Fruit fly (Drosophila melanogaster): ENCODE data around the gene bcn92.
A peak's percentile ranks its signal among the peaks of the same experiment; 100 is the strongest.

Gene bcn92

DNA sequence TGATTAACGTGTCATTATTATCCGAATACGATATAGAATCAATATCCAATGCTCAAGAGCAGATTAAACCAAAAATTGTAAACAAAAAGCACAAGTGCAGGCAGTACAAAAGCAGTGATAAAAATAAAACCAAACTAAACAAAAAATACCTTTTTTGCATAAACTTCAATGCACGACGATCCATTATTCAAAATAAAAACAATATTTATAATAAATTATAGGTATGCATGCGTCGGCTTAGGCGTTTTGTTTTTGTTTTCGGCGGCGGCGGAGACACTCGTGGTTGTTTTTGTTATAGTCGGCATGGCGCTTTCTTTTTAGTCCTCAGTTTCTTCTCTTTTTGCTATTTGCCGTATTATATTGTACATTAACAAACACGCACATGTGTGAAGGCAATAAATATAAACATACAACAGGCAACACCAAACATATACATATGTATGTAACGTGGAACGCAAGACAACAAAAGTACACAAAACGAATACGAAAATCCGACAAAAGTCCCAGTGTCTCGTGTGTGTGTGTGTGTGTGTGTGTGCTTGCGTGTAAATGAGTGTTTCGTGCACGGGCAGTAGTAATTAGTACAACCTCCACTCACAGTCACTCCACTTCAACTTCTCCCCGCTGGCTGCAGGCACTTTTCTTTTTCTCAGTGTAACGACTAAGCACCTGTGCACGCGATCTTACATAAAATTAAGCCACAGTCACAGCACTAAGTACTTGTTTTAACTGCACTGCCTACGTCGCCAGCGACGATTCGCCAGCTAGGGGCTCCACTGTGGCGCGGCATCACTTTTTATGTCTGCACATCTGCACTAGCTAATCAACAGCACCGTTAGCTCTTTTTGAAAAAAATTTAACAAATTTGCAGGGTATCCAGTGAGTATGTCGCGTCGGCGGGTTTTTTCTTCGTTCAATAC lies 13.3 kb downstream of the bcn92 start (continued):
- TF ChIP-seq MESR4 (GFP tag; optimal IDR thresholded peaks at IDR 0.05) (no peak), bab2 (GFP tag; optimal IDR thresholded peaks at IDR 0.05) (peak; percentile 49), CG7839 (tag; optimal IDR thresholded peaks at IDR 0.05) (peak; percentile 54), Hr3 (GFP tag; optimal IDR thresholded peaks at IDR 0.05) (no peak), sim (GFP tag; IDR thresholded peaks at IDR 0.05) (no peak), gce (GFP tag; IDR thresholded peaks at IDR 0.05) (no peak), hb (GFP tag; IDR thresholded peaks at IDR 0.05; ENCODE audit: partially characterized antibody) (no peak), CG18764 (GFP tag; optimal IDR thresholded peaks at IDR 0.05) (no peak), mld (GFP tag; IDR thresholded peaks at IDR 0.05; ENCODE audit: partially characterized antibody) (no peak), CG6683 (GFP tag; optimal IDR thresholded peaks at IDR 0.05) (no peak), gcm (GFP tag; optimal IDR thresholded peaks at IDR 0.05) (no peak), Nf-YB (GFP tag; optimal IDR thresholded peaks at IDR 0.05) (no peak), cas (GFP tag; IDR thresholded peaks at IDR 0.05) (no peak), insv (GFP tag; optimal IDR thresholded peaks at IDR 0.05) (no peak), E2f2 (GFP tag; IDR thresholded peaks at IDR 0.05) (peak; percentile 19; the same call in 1 of the 2 replicates), Scr (GFP tag; IDR thresholded peaks at IDR 0.05; ENCODE audit: partially characterized antibody) (no peak), row (GFP tag; IDR thresholded peaks at IDR 0.05) (peak; percentile 76), Mad (GFP tag; optimal IDR thresholded peaks at IDR 0.05) (no peak), crc (GFP tag; optimal IDR thresholded peaks at IDR 0.05) (no peak), Sox100B (GFP tag; optimal IDR thresholded peaks at IDR 0.05) (peak; percentile 21), sna (GFP tag; IDR thresholded peaks at IDR 0.05; ENCODE audit: partially characterized antibody) (no peak), CG32532 (GFP tag; IDR thresholded peaks at IDR 0.05) (peak; percentile 57), CG13424 (tag; optimal IDR thresholded peaks at IDR 0.05) (peak; percentile 45), schlank (tag; optimal IDR thresholded peaks at IDR 0.05) (no peak), Oaz (GFP tag; IDR thresholded peaks at IDR 0.05) (no peak), jigr1 (GFP tag; IDR thresholded peaks at IDR 0.05) (no peak), seq (GFP tag; IDR thresholded peaks at IDR 0.05) (no peak), CG1233 (GFP tag; optimal IDR thresholded peaks at IDR 0.05) (no peak), Max (GFP tag; optimal IDR thresholded peaks at IDR 0.05) (no peak), Dbx (GFP tag; IDR thresholded peaks at IDR 0.05) (no peak), nom (GFP tag; optimal IDR thresholded peaks at IDR 0.05) (no peak), ara (GFP tag; IDR thresholded peaks at IDR 0.05) (no peak; the same call in 1 of the 2 replicates), pros (GFP tag; optimal IDR thresholded peaks at IDR 0.05) (no peak), CG9797 (GFP tag; optimal IDR thresholded peaks at IDR 0.05) (no peak), CG12659 (GFP tag; optimal IDR thresholded peaks at IDR 0.05) (no peak), tna (GFP tag; IDR thresholded peaks at IDR 0.05; ENCODE audit: partially characterized antibody) (no peak; the same call in 1 of the 2 replicates), gfzf (GFP tag; optimal IDR thresholded peaks at IDR 0.05) (no peak), CG10565 (GFP tag; optimal IDR thresholded peaks at IDR 0.05) (no peak), CG10274 (GFP tag; optimal IDR thresholded peaks at IDR 0.05) (peak; percentile 50), cad (GFP tag; optimal IDR thresholded peaks at IDR 0.05) (no peak), PHDP (tag; optimal IDR thresholded peaks at IDR 0.05) (no peak), trh (GFP tag; optimal IDR thresholded peaks at IDR 0.05) (no peak), fru (optimal IDR thresholded peaks at IDR 0.05) (no peak), gsb-n (tag; optimal IDR thresholded peaks at IDR 0.05) (no peak), dimm (GFP tag; IDR thresholded peaks at IDR 0.05) (no peak), CG10209 (GFP tag; optimal IDR thresholded peaks at IDR 0.05) (peak; percentile 3), CG11398 (GFP tag; optimal IDR thresholded peaks at IDR 0.05) (no peak), CG8765 (GFP tag; IDR thresholded peaks at IDR 0.05) (no peak; the same call in 1 of the 2 replicates)

Data from whole organism, embryonic.